Worm (Caenorhabditis elegans): ENCODE data around the gene bir-1.

bir-1 gene

ce11 chrV:11614805-11615497 lies 29.3 kb upstream of the bir-1 start:
- peak; percentile 89 for TF ChIP-seq elt-2 (tag; optimal IDR thresholded peaks at IDR 0.05)
- no peak for TF ChIP-seq lin-15B (tag; optimal IDR thresholded peaks at IDR 0.05)
- no peak for TF ChIP-seq nhr-11 (tag; optimal IDR thresholded peaks at IDR 0.05)
- no peak for TF ChIP-seq xbp-1 (tag; optimal IDR thresholded peaks at IDR 0.05)
- TF ChIP-seq unc-130 (tag; optimal IDR thresholded peaks at IDR 0.05): no peak
- no peak for TF ChIP-seq nhr-76 (tag; optimal IDR thresholded peaks at IDR 0.05)
- TF ChIP-seq efl-1 (optimal IDR thresholded peaks at IDR 0.05): no peak
- peak in 1 of 2 experiments; percentile 20 for TF ChIP-seq efl-1 (GFP tag; optimal IDR thresholded peaks at IDR 0.05 in 1 of 2)
- TF ChIP-seq ceh-8 (GFP tag; optimal IDR thresholded peaks at IDR 0.05): no peak
- TF ChIP-seq vab-15 (tag; optimal IDR thresholded peaks at IDR 0.05): no peak
- peak; percentile 46 for TF ChIP-seq tbx-2 (tag; optimal IDR thresholded peaks at IDR 0.05)
- TF ChIP-seq unc-30 (tag; optimal IDR thresholded peaks at IDR 0.05): no peak
- no peak for TF ChIP-seq skn-1 (tag; optimal IDR thresholded peaks at IDR 0.05)
- peak; percentile 69 for TF ChIP-seq lin-14 (GFP tag; optimal IDR thresholded peaks at IDR 0.05)
- TF ChIP-seq egl-13 (tag; optimal IDR thresholded peaks at IDR 0.05): no peak
- TF ChIP-seq nhr-19 (GFP tag; conservative IDR thresholded peaks at IDR 0.05): 0 out of 2 replicates have a peak, but pooled peaks have one; percentile 15
- TF ChIP-seq fkh-10 (GFP tag; optimal IDR thresholded peaks at IDR 0.05): no peak
- TF ChIP-seq mab-9 (GFP tag; IDR thresholded peaks at IDR 0.05): no peak
- no peak for TF ChIP-seq nhr-84 (tag; optimal IDR thresholded peaks at IDR 0.05)
- no peak for TF ChIP-seq lin-39 (tag; optimal IDR thresholded peaks at IDR 0.05)
- no peak for TF ChIP-seq lir-3 (tag; optimal IDR thresholded peaks at IDR 0.05; ENCODE audit: poor library complexity)
- TF ChIP-seq blmp-1 (tag; optimal IDR thresholded peaks at IDR 0.05): peak; percentile 5
- peak; percentile 64 for TF ChIP-seq nhr-71 (tag; optimal IDR thresholded peaks at IDR 0.05)
- TF ChIP-seq C34B4.2 (tag; optimal IDR thresholded peaks at IDR 0.05): no peak
- TF ChIP-seq sptf-1 (tag; optimal IDR thresholded peaks at IDR 0.05): no peak
- no peak for TF ChIP-seq ceh-90 (tag; optimal IDR thresholded peaks at IDR 0.05)
- TF ChIP-seq lin-35 (GFP tag; optimal IDR thresholded peaks at IDR 0.05): peak in 1 of 2 experiments; percentile 0
- TF ChIP-seq snu-23 (GFP tag; optimal IDR thresholded peaks at IDR 0.05): peak; percentile 49
- TF ChIP-seq zag-1 (tag; optimal IDR thresholded peaks at IDR 0.05): no peak
- no peak for TF ChIP-seq unc-62 (GFP tag; optimal IDR thresholded peaks at IDR 0.05)
- TF ChIP-seq mep-1 (tag; optimal IDR thresholded peaks at IDR 0.05): peak; percentile 40
- no peak for TF ChIP-seq unc-86 (tag; optimal IDR thresholded peaks at IDR 0.05)
- TF ChIP-seq ces-1 (GFP tag; optimal IDR thresholded peaks at IDR 0.05): no peak
- peak in 3 of 6 experiments; percentile 69 to 96 (median 94) for TF ChIP-seq elt-3 (tag; optimal IDR thresholded peaks at IDR 0.05)
- no peak for TF ChIP-seq irx-1 (tag; optimal IDR thresholded peaks at IDR 0.05)
- no peak for TF ChIP-seq sox-4 (tag; optimal IDR thresholded peaks at IDR 0.05)
- peak; percentile 77 for TF ChIP-seq nhr-20 (tag; optimal IDR thresholded peaks at IDR 0.05)
- TF ChIP-seq efl-3 (GFP tag; optimal IDR thresholded peaks at IDR 0.05): no peak
- TF ChIP-seq ama-1 (optimal IDR thresholded peaks at IDR 0.05): no peak
- no peak for TF ChIP-seq pqm-1 (tag; optimal IDR thresholded peaks at IDR 0.05)
- no peak for TF ChIP-seq nhr-12 (tag; optimal IDR thresholded peaks at IDR 0.05)
- no peak for TF ChIP-seq ets-5 (GFP tag; IDR thresholded peaks at IDR 0.05)
- peak; percentile 49 for TF ChIP-seq nhr-90 (tag; optimal IDR thresholded peaks at IDR 0.05; ENCODE audit: poor library complexity)
- TF ChIP-seq tlp-1 (tag; optimal IDR thresholded peaks at IDR 0.05): no peak
- no peak for TF ChIP-seq ceh-82 (tag; optimal IDR thresholded peaks at IDR 0.05)
- TF ChIP-seq ztf-4 (tag; optimal IDR thresholded peaks at IDR 0.05): no peak
- peak; percentile 93 for TF ChIP-seq nhr-85 (tag)
- no peak for TF ChIP-seq hlh-4 (tag; optimal IDR thresholded peaks at IDR 0.05)
- no peak for TF ChIP-seq nhr-47 (tag; optimal IDR thresholded peaks at IDR 0.05)
- no peak for TF ChIP-seq zip-4 (GFP tag; optimal IDR thresholded peaks at IDR 0.05)
